Worm (Caenorhabditis elegans) whole organism, L3 larva: ENCODE data around the gene nhr-136.
A peak's percentile ranks its signal among the peaks of the same experiment; 100 is the strongest.

ENCODE experiments used
- ceh-28 ChIP-seq: fragments of 150-350 bp; optimal IDR thresholded peaks from 2 replicates; lab custom pipeline; 2014; ENCODE audit warnings: missing biosample characterization, missing genetic modification reagents, missing genetic modification characterization
- elt-3 ChIP-seq, 3 experiments: fragments of 150-350 bp in 1 of 3; sonication (generic microtip) in 2 of 3; optimal IDR thresholded peaks; 2 replicates in 2 of 3; 4 replicates in 1 of 3; lab custom pipeline; 2014 to 2017; ENCODE audit warnings: missing biosample characterization in 3 of 3, missing genetic modification characterization in 3 of 3
- nhr-23 ChIP-seq: fragments of 150-350 bp; optimal IDR thresholded peaks from 2 replicates; lab custom pipeline; 2014; ENCODE audit warnings: missing biosample characterization, missing genetic modification reagents, missing genetic modification characterization
- nhr-237 ChIP-seq: fragments of 150-350 bp; optimal IDR thresholded peaks from 2 replicates; lab custom pipeline; 2014; ENCODE audit warnings: missing biosample characterization, missing genetic modification characterization
- nhr-76 ChIP-seq: fragments of 150-350 bp; sonication (generic microtip); optimal IDR thresholded peaks from 5 replicates; lab custom pipeline; 2014; ENCODE audit warnings: missing biosample characterization, missing genetic modification characterization
- unc-39 ChIP-seq: sonication (generic microtip); optimal IDR thresholded peaks from 4 replicates; lab custom pipeline; 2017; ENCODE audit warnings: missing biosample characterization, missing genetic modification characterization
- ztf-4 ChIP-seq: fragments of 150-350 bp; optimal IDR thresholded peaks from 2 replicates; lab custom pipeline; 2014; ENCODE audit warnings: missing biosample characterization, missing genetic modification characterization

DNA sequence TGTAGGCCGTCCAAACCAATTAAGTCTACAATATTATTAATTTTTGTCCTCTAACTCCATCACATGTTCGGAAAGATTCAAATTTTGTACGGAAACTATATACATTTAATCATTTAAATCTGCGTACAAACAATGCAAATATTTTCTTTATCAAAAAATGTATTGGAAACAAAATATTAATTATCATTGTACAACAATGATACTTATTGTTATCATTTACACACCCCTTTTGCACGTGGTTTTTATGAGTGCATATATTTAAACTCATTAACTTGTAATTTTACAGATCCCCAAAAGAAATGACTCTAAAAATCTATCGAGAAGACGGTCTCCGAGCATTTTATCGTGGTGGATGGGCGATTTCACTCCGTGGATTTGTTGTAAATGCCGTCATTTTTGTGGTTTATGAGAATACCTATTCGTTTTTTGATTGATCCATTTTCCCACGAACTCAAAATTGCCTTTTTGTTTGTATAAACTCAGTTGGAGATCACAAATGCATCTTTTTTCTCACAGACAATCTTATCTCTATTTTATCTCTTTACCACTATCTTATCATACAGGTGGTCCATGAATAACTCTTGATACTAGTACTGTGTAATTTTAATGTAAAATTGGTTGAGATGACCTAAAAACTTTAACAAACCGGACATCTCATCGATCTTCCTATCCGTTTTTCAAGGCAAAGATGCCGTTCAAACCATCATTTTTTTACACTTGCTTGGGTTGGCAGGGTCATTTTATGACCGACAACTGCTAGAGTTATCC, 20.9 kb upstream of the nhr-136 start:
- TF ChIP-seq nhr-23 (no peak), nhr-237 (tag; lab: Kevin White, UChicago) (no peak), nhr-76 (tag; lab: Kevin White, UChicago) (no peak), elt-3 (tag; optimal IDR thresholded peaks at IDR 0.05; lab: Kevin White, UChicago) (peak; percentile 54 to 91 (median 58)), unc-39 (tag; lab: Kevin White, UChicago) (no peak), ztf-4 (no peak), ceh-28 (peak; percentile 11)
